Worm (Caenorhabditis elegans) whole organism, mixed stage, embryonic: ENCODE data around the gene srx-1.

Experiments
- M03D4.4 ChIP-seq: sonication (generic microtip); optimal IDR thresholded peaks from 2 replicates; lab custom pipeline; 2017; ENCODE audit warnings: mild to moderate bottlenecking, missing genetic modification characterization, missing compliant biosample characterization
- bed-3 ChIP-seq: fragments of 200-800 bp; sonication (Bioruptor generic); optimal IDR thresholded peaks from 3 replicates; lab custom pipeline; 2018; ENCODE audit warnings: mild to moderate bottlenecking, missing genetic modification characterization, moderate library complexity, missing compliant biosample characterization
- blmp-1 ChIP-seq: fragments of 150-350 bp; optimal IDR thresholded peaks from 2 replicates; lab custom pipeline; 2014; ENCODE audit warnings: missing biosample characterization, missing genetic modification characterization
- ceh-39 ChIP-seq: fragments of 150-350 bp; optimal IDR thresholded peaks from 2 replicates; lab custom pipeline; 2014; ENCODE audit warnings: missing biosample characterization, missing genetic modification characterization
- ceh-43 ChIP-seq: fragments of 200-800 bp; sonication (Bioruptor generic); optimal IDR thresholded peaks from 2 replicates; lab custom pipeline; 2018; ENCODE audit warnings: mild to moderate bottlenecking, missing genetic modification characterization, moderate library complexity, missing compliant biosample characterization
- ces-1 ChIP-seq: fragments of 150-350 bp; optimal IDR thresholded peaks from 2 replicates; lab custom pipeline; 2014; ENCODE audit warnings: missing biosample characterization, missing genetic modification reagents, missing genetic modification characterization
- cnd-1 ChIP-seq: fragments of 200-800 bp; sonication (Bioruptor generic); optimal IDR thresholded peaks from 2 replicates; lab custom pipeline; 2018; ENCODE audit warnings: mild to moderate bottlenecking, missing genetic modification characterization, missing compliant biosample characterization
- drap-1 ChIP-seq: fragments of 200-800 bp; sonication (Bioruptor generic); optimal IDR thresholded peaks from 3 replicates; lab custom pipeline; 2018; ENCODE audit warnings: mild to moderate bottlenecking, missing genetic modification characterization, missing compliant biosample characterization
- elt-1 ChIP-seq: sonication (generic microtip); optimal IDR thresholded peaks from 2 replicates; lab custom pipeline; 2017; ENCODE audit warnings: missing genetic modification characterization, mild to moderate bottlenecking, missing compliant biosample characterization, antibody characterized with exemption, moderate library complexity, borderline replicate concordance; ENCODE audit not compliant: insufficient read depth
- elt-3 ChIP-seq: fragments of 150-350 bp; optimal IDR thresholded peaks from 2 replicates; lab custom pipeline; 2014; ENCODE audit warnings: missing biosample characterization, missing genetic modification characterization
- flh-1 ChIP-seq: fragments of 200-800 bp; sonication (Bioruptor generic); optimal IDR thresholded peaks from 2 replicates; lab custom pipeline; 2018; ENCODE audit warnings: mild to moderate bottlenecking, missing genetic modification characterization, moderate library complexity, missing compliant biosample characterization
- ham-2 ChIP-seq: fragments of 200-800 bp; sonication (Bioruptor generic); optimal IDR thresholded peaks from 2 replicates; lab custom pipeline; 2018; ENCODE audit warnings: mild to moderate bottlenecking, missing genetic modification characterization, missing compliant biosample characterization
- hlh-1 ChIP-seq: fragments of 150-350 bp; optimal IDR thresholded peaks from 2 replicates; lab custom pipeline; 2014; ENCODE audit warnings: missing biosample characterization, missing genetic modification reagents, missing genetic modification characterization
- lin-13 ChIP-seq: fragments of 150-350 bp; optimal IDR thresholded peaks from 2 replicates; lab custom pipeline; 2014; ENCODE audit warnings: missing biosample characterization, missing genetic modification characterization
- lin-32 ChIP-seq: fragments of 200-800 bp; sonication (Bioruptor generic); optimal IDR thresholded peaks from 2 replicates; lab custom pipeline; 2018; ENCODE audit warnings: mild to moderate bottlenecking, missing genetic modification characterization, missing compliant biosample characterization
- lsy-2 ChIP-seq: fragments of 150-350 bp; optimal IDR thresholded peaks from 2 replicates; lab custom pipeline; 2014; ENCODE audit warnings: missing biosample characterization, missing genetic modification characterization
- mab-5 ChIP-seq: fragments of 150-350 bp; optimal IDR thresholded peaks from 2 replicates; lab custom pipeline; 2014; ENCODE audit warnings: missing biosample characterization, missing genetic modification characterization
- mep-1 ChIP-seq: fragments of 150-350 bp; optimal IDR thresholded peaks from 2 replicates; lab custom pipeline; 2017; ENCODE audit warnings: missing biosample characterization, missing genetic modification reagents, missing genetic modification characterization, inconsistent platforms
- mls-2 ChIP-seq: sonication (generic microtip); optimal IDR thresholded peaks from 2 replicates; lab custom pipeline; 2016; ENCODE audit warnings: mild to moderate bottlenecking, missing genetic modification characterization, moderate library complexity, missing compliant biosample characterization
- nhr-12 ChIP-seq: fragments of 150-350 bp; optimal IDR thresholded peaks from 2 replicates; lab custom pipeline; 2014; ENCODE audit warnings: missing biosample characterization, missing genetic modification characterization
- nhr-2 ChIP-seq: fragments of 150-350 bp; optimal IDR thresholded peaks from 2 replicates; lab custom pipeline; 2014; ENCODE audit warnings: missing biosample characterization, missing genetic modification characterization
- nhr-237 ChIP-seq: fragments of 150-350 bp; optimal IDR thresholded peaks from 2 replicates; lab custom pipeline; 2014; ENCODE audit warnings: missing biosample characterization, missing genetic modification characterization
- nhr-28 ChIP-seq: fragments of 150-350 bp; optimal IDR thresholded peaks from 2 replicates; lab custom pipeline; 2014; ENCODE audit warnings: missing biosample characterization, missing genetic modification characterization
- nhr-76 ChIP-seq: sonication (generic microtip); optimal IDR thresholded peaks from 2 replicates; lab custom pipeline; 2017; ENCODE audit warnings: missing biosample characterization, missing genetic modification characterization
- pha-4 ChIP-seq: fragments of 150-350 bp; optimal IDR thresholded peaks from 2 replicates; lab custom pipeline; 2018; ENCODE audit warnings: missing biosample characterization, missing genetic modification reagents, missing genetic modification characterization
- snpc-4 ChIP-seq: fragments of 150-350 bp; optimal IDR thresholded peaks from 2 replicates; lab custom pipeline; 2014; ENCODE audit warnings: missing biosample characterization, missing genetic modification characterization
- sptf-1 ChIP-seq: sonication (generic microtip); optimal IDR thresholded peaks from 2 replicates; lab custom pipeline; 2017; ENCODE audit warnings: mild to moderate bottlenecking, missing genetic modification characterization, moderate library complexity, missing compliant biosample characterization
- tbx-8 ChIP-seq: fragments of 200-800 bp; sonication (Bioruptor generic); optimal IDR thresholded peaks from 2 replicates; lab custom pipeline; 2018; ENCODE audit warnings: mild to moderate bottlenecking, missing genetic modification characterization, moderate library complexity, missing compliant biosample characterization
- unc-120 ChIP-seq: sonication (generic microtip); optimal IDR thresholded peaks from 2 replicates; lab custom pipeline; 2017; ENCODE audit warnings: missing genetic modification characterization, missing compliant biosample characterization; ENCODE audit not compliant: poor library complexity, severe bottlenecking
- unc-39 ChIP-seq: fragments of 150-350 bp; optimal IDR thresholded peaks from 2 replicates; lab custom pipeline; 2014; ENCODE audit warnings: missing biosample characterization, missing genetic modification characterization
- unc-62 ChIP-seq: fragments of 150-350 bp; optimal IDR thresholded peaks from 2 replicates; lab custom pipeline; 2014; ENCODE audit warnings: missing biosample characterization, missing genetic modification reagents, missing genetic modification characterization
- zip-8 ChIP-seq: fragments of 150-350 bp; optimal IDR thresholded peaks from 2 replicates; lab custom pipeline; 2014; ENCODE audit warnings: missing biosample characterization, missing genetic modification characterization
- ztf-11 ChIP-seq: fragments of 150-350 bp; optimal IDR thresholded peaks from 2 replicates; lab custom pipeline; 2014; ENCODE audit warnings: missing biosample characterization, missing genetic modification characterization

Gene srx-1

DNA sequence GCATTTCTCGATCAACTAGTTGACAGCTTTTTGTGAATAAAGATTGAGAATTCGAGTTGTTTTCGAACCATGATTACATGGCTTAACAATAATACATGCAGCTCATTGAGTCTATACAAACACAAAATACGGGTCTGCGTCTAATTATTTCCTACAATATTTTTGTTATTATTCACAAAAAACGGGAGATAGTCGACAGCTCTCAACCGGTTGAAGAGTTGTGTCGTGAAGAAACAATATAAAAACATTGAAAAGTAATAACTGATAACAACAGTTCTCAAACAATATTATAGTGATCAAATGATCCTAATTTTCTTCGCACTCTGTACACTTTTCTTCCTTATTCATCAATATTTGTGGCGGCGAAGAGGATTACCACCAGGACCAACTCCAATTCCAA lies 37.6 kb downstream of the srx-1 start, which contains the start of gene cyp-33B1:
cyp-33B1 (plus strand) TSS at position 301 of the 400 bp plus-strand sequence.
- TF ChIP-seq lsy-2 (tag; lab: Kevin White, UChicago) (no peak), M03D4.4 (tag; lab: Kevin White, UChicago) (no peak), ham-2 (GFP tag; lab: Kevin White, UChicago) (no peak), ceh-43 (GFP tag; lab: Kevin White, UChicago) (no peak), unc-62 (no peak), nhr-237 (tag; lab: Kevin White, UChicago) (no peak), tbx-8 (GFP tag; lab: Kevin White, UChicago) (no peak), zip-8 (tag; lab: Kevin White, UChicago) (no peak), ces-1 (no peak), snpc-4 (tag; lab: Kevin White, UChicago) (no peak), sptf-1 (tag; lab: Kevin White, UChicago) (no peak), blmp-1 (tag; lab: Kevin White, UChicago) (no peak), unc-39 (tag; lab: Kevin White, UChicago) (no peak), ztf-11 (tag; lab: Kevin White, UChicago) (no peak), bed-3 (GFP tag; lab: Kevin White, UChicago) (no peak), nhr-12 (no peak), pha-4 (tag; lab: Kevin White, UChicago) (no peak), elt-1 (tag; lab: Kevin White, UChicago) (no peak), lin-13 (tag; lab: Kevin White, UChicago) (no peak)

DNA sequence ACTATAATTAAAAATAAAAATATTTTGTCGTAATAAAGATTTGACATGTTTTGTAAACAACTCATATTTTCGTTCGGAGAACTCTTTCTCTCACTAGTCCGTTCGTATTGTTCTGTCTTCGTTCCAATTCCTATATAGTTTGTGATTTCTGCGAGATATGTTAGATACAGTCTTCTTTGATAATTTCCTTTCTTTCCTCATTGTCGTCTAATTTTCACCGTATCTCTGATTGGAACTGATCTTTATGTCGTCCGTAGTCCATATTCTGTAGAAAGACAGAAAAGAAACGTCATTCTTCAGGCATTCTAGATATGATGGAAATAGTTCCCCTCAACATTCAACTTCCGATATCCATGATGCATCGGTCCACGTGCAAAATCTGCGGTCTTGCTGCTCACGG lies 41.4 kb downstream of the srx-1 start, which contains the start of gene nhr-30:
nhr-30 (plus strand) TSS at position 301 of the 400 bp plus-strand sequence.
- TF ChIP-seq nhr-2 (tag; lab: Kevin White, UChicago) (no peak), ztf-11 (tag; lab: Kevin White, UChicago) (no peak), mep-1 (no peak), flh-1 (GFP tag; lab: Kevin White, UChicago) (no peak), drap-1 (no peak), bed-3 (GFP tag; lab: Kevin White, UChicago) (no peak), lin-13 (tag; lab: Kevin White, UChicago) (no peak), elt-3 (no peak)

DNA sequence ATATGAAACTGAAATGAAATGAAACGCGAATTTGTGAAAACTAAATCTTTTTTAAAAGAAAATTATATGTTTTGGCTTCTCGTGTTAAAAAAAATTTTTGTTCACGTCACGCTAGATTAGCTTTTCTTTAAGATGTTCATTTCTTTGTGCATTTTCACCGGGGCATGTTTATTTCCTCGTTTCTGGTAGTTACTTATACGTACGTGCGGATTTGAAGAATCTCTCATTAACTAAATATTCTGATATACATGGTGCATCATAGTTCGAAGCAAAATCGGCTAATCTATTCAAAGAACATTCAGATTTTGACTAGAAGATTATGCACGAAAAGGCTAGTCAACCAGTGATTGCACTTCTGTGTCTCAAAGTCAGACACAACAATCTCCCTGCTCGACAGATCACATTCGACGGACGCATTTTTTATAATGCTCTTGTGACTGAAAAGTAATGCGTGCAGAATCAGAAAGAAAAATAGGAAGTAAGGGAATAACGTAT lies 44.1 kb downstream of the srx-1 start, which contains the start of gene C25E10.17:
C25E10.17 (minus strand) TSS at position 51 of the 495 bp plus-strand sequence.
- TF ChIP-seq unc-39 (tag; lab: Kevin White, UChicago) (no peak), ceh-43 (GFP tag; lab: Kevin White, UChicago) (no peak), unc-120 (tag; lab: Kevin White, UChicago) (no peak), drap-1 (no peak), elt-3 (no peak), M03D4.4 (tag; lab: Kevin White, UChicago) (no peak), blmp-1 (tag; lab: Kevin White, UChicago) (no peak), nhr-12 (no peak), zip-8 (tag; lab: Kevin White, UChicago) (no peak), ceh-39 (tag; lab: Kevin White, UChicago) (no peak), unc-62 (no peak), ztf-11 (tag; lab: Kevin White, UChicago) (no peak), bed-3 (GFP tag; lab: Kevin White, UChicago) (no peak), sptf-1 (tag; lab: Kevin White, UChicago) (no peak), nhr-2 (tag; lab: Kevin White, UChicago) (no peak), nhr-237 (tag; lab: Kevin White, UChicago) (no peak), lin-32 (GFP tag; lab: Kevin White, UChicago) (no peak), nhr-76 (tag; lab: Kevin White, UChicago) (no peak)
- TF ChIP-seq, all 35 proteins: peak for 0

DNA sequence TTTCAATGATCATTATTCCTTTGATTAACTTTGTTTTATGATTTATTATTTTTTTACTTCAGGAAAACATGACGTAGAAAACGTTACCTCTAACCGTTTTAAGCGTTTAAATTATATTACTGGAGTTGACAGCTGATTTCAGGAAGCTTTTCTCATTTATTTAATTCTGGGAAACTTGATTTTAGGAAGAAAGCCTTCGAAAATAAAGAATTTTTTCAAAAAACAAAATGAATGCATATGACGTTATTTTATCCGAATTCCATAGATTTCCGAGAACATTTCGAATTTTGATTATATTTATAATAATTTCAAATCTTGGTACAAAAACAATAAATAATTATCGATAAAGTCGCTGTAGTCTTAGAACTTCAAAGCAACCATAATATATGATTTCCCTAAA lies 45.8 kb downstream of the srx-1 start:
- TF ChIP-seq M03D4.4 (tag; lab: Kevin White, UChicago), result no peak
- no peak for TF ChIP-seq tbx-8 (GFP tag; lab: Kevin White, UChicago)
- no peak for TF ChIP-seq sptf-1 (tag; lab: Kevin White, UChicago)
- TF ChIP-seq ceh-39 (tag; lab: Kevin White, UChicago), result no peak
- no peak for TF ChIP-seq bed-3 (GFP tag; lab: Kevin White, UChicago)
- no peak for TF ChIP-seq nhr-28 (tag; lab: Kevin White, UChicago)
- TF ChIP-seq lin-13 (tag; lab: Kevin White, UChicago), result no peak
- no peak for TF ChIP-seq snpc-4 (tag; lab: Kevin White, UChicago)
- no peak for TF ChIP-seq nhr-76 (tag; lab: Kevin White, UChicago)
- no peak for TF ChIP-seq ham-2 (GFP tag; lab: Kevin White, UChicago)

DNA sequence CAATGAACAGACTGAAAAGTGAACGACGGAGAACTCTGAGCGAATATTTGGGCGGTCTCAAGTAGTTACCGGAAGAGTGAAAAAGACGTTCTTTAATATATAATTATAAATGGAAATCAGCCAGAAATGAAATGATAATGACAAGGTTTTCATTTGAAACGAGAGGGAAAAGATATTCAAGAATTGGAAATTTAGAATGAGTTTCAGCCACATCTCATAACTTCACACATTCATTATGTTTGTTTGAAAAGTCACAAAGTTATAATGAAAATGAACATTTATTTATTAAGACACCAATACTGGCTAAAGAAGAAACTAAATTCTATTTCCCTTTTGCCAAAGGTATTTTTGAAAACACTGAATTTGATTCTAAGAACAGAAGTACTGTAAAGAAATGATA lies 47.6 kb downstream of the srx-1 start, which contains the start of gene C25E10.7:
C25E10.7 (minus strand) TSS at position 101 of the 400 bp plus-strand sequence.
- TF ChIP-seq hlh-1, result no peak
- TF ChIP-seq tbx-8 (GFP tag; lab: Kevin White, UChicago), result no peak
- no peak for TF ChIP-seq unc-39 (tag; lab: Kevin White, UChicago)
- no peak for TF ChIP-seq ceh-39 (tag; lab: Kevin White, UChicago)
- no peak for TF ChIP-seq snpc-4 (tag; lab: Kevin White, UChicago)
- no peak for TF ChIP-seq lin-13 (tag; lab: Kevin White, UChicago)
- no peak for TF ChIP-seq lin-32 (GFP tag; lab: Kevin White, UChicago)
- TF ChIP-seq nhr-2 (tag; lab: Kevin White, UChicago), result no peak
- TF ChIP-seq nhr-28 (tag; lab: Kevin White, UChicago), result no peak
- no peak for TF ChIP-seq ceh-43 (GFP tag; lab: Kevin White, UChicago)
- no peak for TF ChIP-seq flh-1 (GFP tag; lab: Kevin White, UChicago)
- no peak for TF ChIP-seq mab-5 (tag; lab: Kevin White, UChicago)
- no peak for TF ChIP-seq lsy-2 (tag; lab: Kevin White, UChicago)
- no peak for TF ChIP-seq nhr-12
- no peak for TF ChIP-seq blmp-1 (tag; lab: Kevin White, UChicago)
- no peak for TF ChIP-seq pha-4 (tag; lab: Kevin White, UChicago)
- no peak for TF ChIP-seq mls-2 (tag; lab: Kevin White, UChicago)
- no peak for TF ChIP-seq mep-1
- TF ChIP-seq cnd-1 (tag; lab: Kevin White, UChicago), result no peak
- no peak for TF ChIP-seq M03D4.4 (tag; lab: Kevin White, UChicago)
- TF ChIP-seq, all 35 proteins: peak for 0
